Worm (Caenorhabditis elegans) whole organism, early embryonic: Measurements from ENCODE around the gene srab-3.

ENCODE experiments used
- F13C5.2 ChIP-seq: sonication (generic microtip); optimal IDR thresholded peaks from 2 replicates; lab custom pipeline; 2017; ENCODE audit warnings: mild to moderate bottlenecking, missing genetic modification characterization, inconsistent platforms, missing compliant biosample characterization
- ama-1 ChIP-seq: fragments of 150-350 bp; optimal IDR thresholded peaks from 2 replicates; lab custom pipeline; 2014
- ceh-13 ChIP-seq: fragments of 200-800 bp; sonication (Bioruptor generic); optimal IDR thresholded peaks from 2 replicates; lab custom pipeline; 2018; ENCODE audit warnings: mild to moderate bottlenecking, missing genetic modification characterization, missing compliant biosample characterization
- ceh-36 ChIP-seq: sonication (generic microtip); optimal IDR thresholded peaks from 2 replicates; lab custom pipeline; 2016; ENCODE audit warnings: missing genetic modification characterization, inconsistent platforms, missing compliant biosample characterization
- ets-7 ChIP-seq: sonication (generic microtip); optimal IDR thresholded peaks from 2 replicates; lab custom pipeline; 2016; ENCODE audit warnings: missing genotype, missing genetic modification characterization, missing compliant biosample characterization
- flt-1 ChIP-seq: fragments of 200-800 bp; sonication (Bioruptor generic); IDR thresholded peaks from 2 replicates; pipeline ENCODE4 v1.3.6; 2022; ENCODE audit warnings: missing genetic modification characterization, missing compliant biosample characterization
- hnd-1 ChIP-seq: sonication (generic microtip); optimal IDR thresholded peaks from 2 replicates; lab custom pipeline; 2016; ENCODE audit warnings: missing genetic modification characterization, missing compliant biosample characterization
- sea-1 ChIP-seq: fragments of 200-800 bp; sonication (Bioruptor generic); conservative IDR thresholded peaks from 2 replicates; pipeline ENCODE4 v1.3.6; 2022; ENCODE audit warnings: missing genetic modification characterization, missing compliant biosample characterization
- tbx-11 ChIP-seq: fragments of 200-800 bp; sonication (Bioruptor generic); IDR thresholded peaks from 2 replicates; pipeline ENCODE4 v1.3.6; 2022; ENCODE audit warnings: missing genetic modification characterization, missing compliant biosample characterization
- tbx-37 ChIP-seq: fragments of 200-800 bp; sonication (Bioruptor generic); conservative IDR thresholded peaks from 2 replicates; pipeline ENCODE4 v1.3.6; 2022; ENCODE audit warnings: missing genetic modification reagents, missing genetic modification characterization, missing compliant biosample characterization

ce11 chrV:5137919-5138318, 30.2 kb upstream of the srab-3 start, which contains the start of gene F14F9.3:
- TF ChIP-seq ceh-13 (GFP tag; lab: Kevin White, UChicago) (no peak), F13C5.2 (tag; lab: Kevin White, UChicago) (no peak), ets-7 (tag; lab: Kevin White, UChicago) (no peak), sea-1 (no peak), ama-1 (no peak), hnd-1 (no peak), flt-1 (GFP tag; lab: Robert Waterston, UW) (no peak), ceh-36 (tag; lab: Kevin White, UChicago) (no peak), tbx-11 (no peak), tbx-37 (GFP tag; lab: Robert Waterston, UW) (no peak)
